Fruit fly (Drosophila melanogaster) whole organism: Measurements from ENCODE around the gene Hsc70-1.

Experiments
- Dll ChIP-seq: fragments of >200 bp; optimal IDR thresholded peaks from 2 replicates; lab custom pipeline; 2017
- usp ChIP-seq: fragments of >200 bp; optimal IDR thresholded peaks from 2 replicates; lab custom pipeline; 2017; ENCODE audit warnings: missing biosample characterization, missing genetic modification characterization, mixed read lengths

dm6 chr3L:13982516-13982915 is 8.7 kb downstream of the Hsc70-1 start:
- TF ChIP-seq Dll (no peak), usp (no peak)
